Fruit fly (Drosophila melanogaster) whole organism, embryonic: Measurements from ENCODE around the gene CG10274.

Source experiments
- Blimp-1 ChIP-seq: fragments of 200-800 bp; sonication (Bioruptor generic); optimal IDR thresholded peaks from 3 replicates; lab custom pipeline; 2018; ENCODE audit warnings: missing biosample characterization, missing genetic modification characterization, mild to moderate bottlenecking, moderate library complexity, missing genetic modification reagents
- CG1233 ChIP-seq: fragments of 200-800 bp; sonication (Bioruptor generic); optimal IDR thresholded peaks from 4 replicates; lab custom pipeline; 2018; ENCODE audit warnings: missing biosample characterization, mild to moderate bottlenecking, missing genetic modification characterization
- CG12659 ChIP-seq: fragments of 200-800 bp; sonication (Bioruptor generic); optimal IDR thresholded peaks from 3 replicates; lab custom pipeline; 2017; ENCODE audit warnings: mild to moderate bottlenecking, missing biosample characterization, missing genetic modification reagents, missing genetic modification characterization
- CG12744 ChIP-seq: fragments of 200-800 bp; sonication (Bioruptor generic); optimal IDR thresholded peaks from 2 replicates; lab custom pipeline; 2016; ENCODE audit warnings: missing biosample characterization, missing genetic modification characterization
- CG13424 ChIP-seq: fragments of 200-800 bp; sonication (Bioruptor generic); optimal IDR thresholded peaks from 2 replicates; lab custom pipeline; 2019; ENCODE audit warnings: missing biosample characterization, mild to moderate bottlenecking, missing genetic modification characterization, moderate library complexity
- CG13894 ChIP-seq: fragments of 200-800 bp; sonication (Bioruptor generic); optimal IDR thresholded peaks from 3 replicates; lab custom pipeline; 2018; ENCODE audit warnings: missing biosample characterization, mild to moderate bottlenecking, missing genetic modification characterization, moderate library complexity
- CG16779 ChIP-seq: fragments of 200-800 bp; sonication (Bioruptor generic); IDR thresholded peaks from 2 replicates; pipeline ENCODE4 v1.3.6; 2022; ENCODE audit warnings: missing biosample characterization, missing genetic modification characterization
- CG17612 ChIP-seq: fragments of 200-800 bp; sonication (Bioruptor generic); IDR thresholded peaks from 2 replicates; pipeline ENCODE4 v1.3.6; 2022; ENCODE audit warnings: missing biosample characterization, missing genetic modification characterization
- CG17802 ChIP-seq: fragments of 200-800 bp; sonication (Bioruptor generic); optimal IDR thresholded peaks from 2 replicates; lab custom pipeline; 2018; ENCODE audit warnings: missing biosample characterization, mild to moderate bottlenecking, missing genetic modification characterization, moderate library complexity
- CG18476 ChIP-seq: fragments of 200-800 bp; sonication (Bioruptor generic); optimal IDR thresholded peaks from 2 replicates; lab custom pipeline; 2016; ENCODE audit warnings: missing biosample characterization, mild to moderate bottlenecking, missing genetic modification characterization
- CG2116 ChIP-seq: fragments of 200-800 bp; sonication (Bioruptor generic); optimal IDR thresholded peaks from 3 replicates; lab custom pipeline; 2018; ENCODE audit warnings: missing biosample characterization, mild to moderate bottlenecking, missing genetic modification characterization
- CG2202 ChIP-seq: fragments of 200-800 bp; sonication (Bioruptor generic); optimal IDR thresholded peaks from 2 replicates; lab custom pipeline; 2018; ENCODE audit warnings: missing biosample characterization, mild to moderate bottlenecking, missing genetic modification characterization
- CG30403 ChIP-seq: fragments of 200-800 bp; sonication (Bioruptor generic); optimal IDR thresholded peaks from 3 replicates; lab custom pipeline; 2016; ENCODE audit warnings: missing biosample characterization, missing genetic modification characterization
- CG32532 ChIP-seq: fragments of 200-800 bp; sonication (Bioruptor generic); IDR thresholded peaks from 2 replicates; pipeline ENCODE4 v1.3.6; 2022; ENCODE audit warnings: missing biosample characterization, missing genetic modification characterization
- CG3838 ChIP-seq: fragments of 200-800 bp; sonication (Bioruptor generic); optimal IDR thresholded peaks from 3 replicates; lab custom pipeline; 2016; ENCODE audit warnings: missing biosample characterization, missing genetic modification characterization
- CG3847 ChIP-seq: fragments of 200-800 bp; sonication (Bioruptor generic); IDR thresholded peaks from 2 replicates; pipeline ENCODE4 v1.3.6; 2022; ENCODE audit warnings: missing biosample characterization, missing genetic modification characterization
- CG4360 ChIP-seq: fragments of 200-800 bp; sonication (Bioruptor generic); IDR thresholded peaks from 2 replicates; pipeline ENCODE4 v1.3.6; 2022; ENCODE audit warnings: missing biosample characterization, missing genetic modification characterization
- CG4424 ChIP-seq: fragments of 200-800 bp; sonication (Bioruptor generic); optimal IDR thresholded peaks from 3 replicates; lab custom pipeline; 2016; ENCODE audit warnings: missing biosample characterization, missing genetic modification characterization
- CG6683 ChIP-seq: fragments of 200-800 bp; sonication (Bioruptor generic); optimal IDR thresholded peaks from 2 replicates; lab custom pipeline; 2017; ENCODE audit warnings: missing biosample characterization, mild to moderate bottlenecking, missing genetic modification characterization, missing genetic modification reagents
- CG8924 ChIP-seq: fragments of 200-800 bp; optimal IDR thresholded peaks from 3 replicates; lab custom pipeline; 2019; ENCODE audit warnings: missing biosample characterization, mild to moderate bottlenecking, missing genetic modification characterization, moderate library complexity
- CG9727 ChIP-seq: fragments of 200-800 bp; sonication (Bioruptor generic); optimal IDR thresholded peaks from 3 replicates; lab custom pipeline; 2017; ENCODE audit warnings: missing biosample characterization, mild to moderate bottlenecking, missing genetic modification characterization
- D ChIP-seq, 2 experiments: fragments of 200-800 bp in 1 of 2; fragments of >200 bp in 1 of 2; sonication (Bioruptor generic) in 1 of 2; optimal IDR thresholded peaks; 2 replicates in 1 of 2; 3 replicates in 1 of 2; lab custom pipeline; 2017; ENCODE audit warnings: mild to moderate bottlenecking in 1 of 2, missing biosample characterization in 1 of 2, missing genetic modification characterization in 1 of 2, missing genetic modification reagents in 1 of 2
- Dip3 ChIP-seq: fragments of 200-800 bp; sonication (Bioruptor generic); optimal IDR thresholded peaks from 3 replicates; lab custom pipeline; 2016; ENCODE audit warnings: missing biosample characterization, missing genetic modification characterization
- ERR ChIP-seq: fragments of 200-800 bp; sonication (Bioruptor generic); optimal IDR thresholded peaks from 2 replicates; lab custom pipeline; 2016; ENCODE audit warnings: missing biosample characterization, missing genetic modification characterization
- Ets97D ChIP-seq: fragments of 200-800 bp; sonication (Bioruptor generic); optimal IDR thresholded peaks from 3 replicates; lab custom pipeline; 2016; ENCODE audit warnings: missing biosample characterization, missing genetic modification characterization
- GATAe ChIP-seq: fragments of 200-800 bp; sonication (Bioruptor generic); conservative IDR thresholded peaks from 2 replicates; pipeline ENCODE4 v1.3.6; 2022; ENCODE audit warnings: missing biosample characterization, missing genetic modification characterization
- HmgD ChIP-seq: fragments of 200-800 bp; sonication (Bioruptor generic); optimal IDR thresholded peaks from 3 replicates; lab custom pipeline; 2016; ENCODE audit warnings: missing biosample characterization, missing genetic modification characterization
- MBD-R2 ChIP-seq: fragments of 200-800 bp; sonication (Bioruptor generic); IDR thresholded peaks from 2 replicates; pipeline ENCODE4 v1.3.6; 2022; ENCODE audit warnings: missing biosample characterization, missing genetic modification characterization
- Neu2 ChIP-seq: fragments of 200-800 bp; sonication (Bioruptor generic); optimal IDR thresholded peaks from 3 replicates; lab custom pipeline; 2016; ENCODE audit warnings: missing biosample characterization, missing genetic modification characterization, borderline replicate concordance
- Optix ChIP-seq: fragments of 200-800 bp; sonication (Bioruptor generic); IDR thresholded peaks from 3 replicates; pipeline ENCODE4 v1.3.6; 2022; ENCODE audit warnings: missing biosample characterization, missing genetic modification characterization
- PHDP ChIP-seq: fragments of 200-800 bp; sonication (Bioruptor generic); optimal IDR thresholded peaks from 3 replicates; lab custom pipeline; 2018; ENCODE audit warnings: missing biosample characterization, mild to moderate bottlenecking, missing genetic modification characterization, moderate library complexity
- Sin3A ChIP-seq: fragments of >200 bp; optimal IDR thresholded peaks from 2 replicates; lab custom pipeline; 2018
- Xrp1 ChIP-seq: fragments of 200-800 bp; sonication (Bioruptor generic); IDR thresholded peaks from 2 replicates; pipeline ENCODE4 v1.3.6; 2022; ENCODE audit warnings: missing biosample characterization, missing genetic modification characterization
- ab ChIP-seq: fragments of 200-800 bp; sonication (Bioruptor generic); optimal IDR thresholded peaks from 2 replicates; lab custom pipeline; 2016; ENCODE audit warnings: missing biosample characterization, missing genetic modification characterization
- bsh ChIP-seq, 2 experiments: fragments of 200-800 bp; sonication (Bioruptor generic); optimal IDR thresholded peaks; 2 replicates each; lab custom pipeline; 2017 to 2018; ENCODE audit warnings: mild to moderate bottlenecking in 2 of 2, missing biosample characterization in 2 of 2, missing genetic modification characterization in 2 of 2, moderate library complexity in 1 of 2
- corto ChIP-seq: fragments of 200-800 bp; sonication (Bioruptor generic); optimal IDR thresholded peaks from 2 replicates; lab custom pipeline; 2016; ENCODE audit warnings: missing biosample characterization, mild to moderate bottlenecking, missing genetic modification characterization, moderate library complexity
- crp ChIP-seq, 2 experiments: fragments of 200-800 bp; sonication (Bioruptor generic); optimal IDR thresholded peaks; 2 replicates in 1 of 2; 3 replicates in 1 of 2; lab custom pipeline; 2017; ENCODE audit warnings: missing biosample characterization in 2 of 2, missing genetic modification characterization in 2 of 2, mild to moderate bottlenecking in 1 of 2, moderate library complexity in 1 of 2
- exex ChIP-seq: fragments of 200-800 bp; sonication (Bioruptor generic); optimal IDR thresholded peaks from 4 replicates; lab custom pipeline; 2018; ENCODE audit warnings: missing biosample characterization, mild to moderate bottlenecking, missing genetic modification characterization, moderate library complexity
- fd102C ChIP-seq: fragments of 200-800 bp; sonication (Bioruptor generic); optimal IDR thresholded peaks from 2 replicates; lab custom pipeline; 2018; ENCODE audit warnings: missing biosample characterization, mild to moderate bottlenecking, missing genetic modification characterization, moderate library complexity
- fd96Cb ChIP-seq: fragments of 200-800 bp; sonication (Bioruptor generic); optimal IDR thresholded peaks from 2 replicates; lab custom pipeline; 2018; ENCODE audit warnings: missing biosample characterization, mild to moderate bottlenecking, missing genetic modification characterization, moderate library complexity
- gro ChIP-seq: fragments of 200-800 bp; sonication (Bioruptor generic); optimal IDR thresholded peaks from 2 replicates; lab custom pipeline; 2016; ENCODE audit warnings: missing biosample characterization, missing genetic modification characterization
- lab ChIP-seq: fragments of 200-800 bp; sonication (Bioruptor generic); optimal IDR thresholded peaks from 3 replicates; lab custom pipeline; 2017; ENCODE audit warnings: missing biosample characterization, missing genetic modification characterization, mild to moderate bottlenecking, moderate library complexity, missing genetic modification reagents
- nmo ChIP-seq: fragments of 200-800 bp; sonication (Bioruptor generic); optimal IDR thresholded peaks from 2 replicates; lab custom pipeline; 2018; ENCODE audit warnings: missing biosample characterization, mild to moderate bottlenecking, missing genetic modification characterization, moderate library complexity
- onecut ChIP-seq: fragments of 200-800 bp; sonication (Bioruptor generic); IDR thresholded peaks from 2 replicates; pipeline ENCODE4 v1.3.6; 2022; ENCODE audit warnings: missing biosample characterization, missing genetic modification characterization
- org-1 ChIP-seq: fragments of 200-800 bp; sonication (Bioruptor generic); optimal IDR thresholded peaks from 2 replicates; lab custom pipeline; 2017; ENCODE audit warnings: missing biosample characterization, missing genetic modification characterization
- psq ChIP-seq: fragments of 200-800 bp; sonication (Bioruptor generic); optimal IDR thresholded peaks from 2 replicates; lab custom pipeline; 2017; ENCODE audit warnings: missing biosample characterization, missing genetic modification characterization
- sens ChIP-seq: fragments of 200-800 bp; sonication (Bioruptor generic); peaks from one replicate; lab custom pipeline; 2016; ENCODE audit warnings: missing biosample characterization, missing genetic modification characterization
- sim ChIP-seq: fragments of 200-800 bp; sonication (Bioruptor generic); IDR thresholded peaks from 2 replicates; pipeline ENCODE4 v1.3.6; 2022; ENCODE audit warnings: missing biosample characterization, missing genetic modification characterization
- sob ChIP-seq: fragments of 200-800 bp; sonication (Bioruptor generic); IDR thresholded peaks from 2 replicates; pipeline ENCODE4 v1.3.6; 2022; ENCODE audit warnings: missing biosample characterization, missing genetic modification characterization
- stc ChIP-seq: fragments of 200-800 bp; sonication (Bioruptor generic); IDR thresholded peaks from 2 replicates; pipeline ENCODE4 v1.3.6; 2022; ENCODE audit warnings: missing biosample characterization, missing genetic modification characterization
- tap ChIP-seq: fragments of 200-800 bp; optimal IDR thresholded peaks from 3 replicates; lab custom pipeline; 2019; ENCODE audit warnings: missing biosample characterization, mild to moderate bottlenecking, missing genetic modification characterization, moderate library complexity
- trh ChIP-seq: fragments of 200-800 bp; sonication (Bioruptor generic); optimal IDR thresholded peaks from 2 replicates; lab custom pipeline; 2016; ENCODE audit warnings: missing biosample characterization, missing genetic modification characterization

CG10274 gene

dm6 chr3L:6159863-6160262 is 21.8 kb downstream of the CG10274 start (continued):
- TF ChIP-seq PHDP (tag; lab: Kevin White, UChicago) (no peak), CG3847 (GFP tag; lab: Robert Waterston, UW) (no peak), onecut (no peak), fd96Cb (tag; lab: Kevin White, UChicago) (peak; percentile 1), CG9727 (GFP tag; lab: Kevin White, UChicago) (peak; percentile 23), Dip3 (GFP tag; lab: Kevin White, UChicago) (no peak), stc (GFP tag; lab: Robert Waterston, UW) (no peak), bsh (GFP tag; optimal IDR thresholded peaks at IDR 0.05; lab: Kevin White, UChicago) (peak in 1 of 2 experiments; percentile 17), MBD-R2 (GFP tag; lab: Robert Waterston, UW) (no peak), Xrp1 (peak; percentile 26; the same call in 1 of the 2 replicates), psq (GFP tag; lab: Kevin White, UChicago) (no peak), fd102C (GFP tag; lab: Kevin White, UChicago) (no peak), CG16779 (GFP tag; lab: Robert Waterston, UW) (no peak), CG12659 (no peak), CG18476 (GFP tag; lab: Kevin White, UChicago) (no peak), CG13424 (peak; percentile 12), HmgD (GFP tag; lab: Kevin White, UChicago) (no peak), ERR (GFP tag; lab: Kevin White, UChicago) (no peak), CG32532 (GFP tag; lab: Robert Waterston, UW) (no peak), gro (GFP tag; lab: Kevin White, UChicago) (no peak), Blimp-1 (GFP tag; lab: Kevin White, UChicago) (peak; percentile 40), exex (tag; lab: Kevin White, UChicago) (no peak), crp (GFP tag; optimal IDR thresholded peaks at IDR 0.05; lab: Kevin White, UChicago) (no peak), CG2202 (tag; lab: Kevin White, UChicago) (no peak), CG4360 (GFP tag; lab: Robert Waterston, UW) (no peak), tap (tag; lab: Kevin White, UChicago) (no peak), CG1233 (GFP tag; lab: Kevin White, UChicago) (no peak), nmo (GFP tag; lab: Kevin White, UChicago) (peak; percentile 31), CG8924 (tag; lab: Kevin White, UChicago) (peak; percentile 35), Neu2 (no peak), Sin3A (lab: Kevin White, UChicago) (no peak), CG12744 (GFP tag; lab: Kevin White, UChicago) (no peak), Optix (GFP tag; lab: Robert Waterston, UW) (no peak), trh (no peak), sob (GFP tag; lab: Robert Waterston, UW) (no peak), CG17612 (GFP tag; lab: Robert Waterston, UW) (no peak), ab (no peak), sim (GFP tag; lab: Robert Waterston, UW) (no peak), CG3838 (GFP tag; lab: Kevin White, UChicago) (no peak), corto (GFP tag; lab: Kevin White, UChicago) (no peak), GATAe (GFP tag; lab: Robert Waterston, UW) (no peak), CG6683 (GFP tag; lab: Kevin White, UChicago) (no peak), CG4424 (GFP tag; lab: Kevin White, UChicago) (peak; percentile 7), sens (GFP tag; lab: Kevin White, UChicago) (peak; percentile 55), Ets97D (GFP tag; lab: Kevin White, UChicago) (no peak), CG30403 (GFP tag; lab: Kevin White, UChicago) (peak; percentile 1), CG2116 (GFP tag; lab: Kevin White, UChicago) (no peak), lab (GFP tag; lab: Kevin White, UChicago) (no peak), CG17802 (no peak), CG13894 (tag; lab: Kevin White, UChicago) (no peak), org-1 (GFP tag; lab: Kevin White, UChicago) (no peak), D (optimal IDR thresholded peaks at IDR 0.05; lab: Kevin White, UChicago) (no peak), D (GFP tag; optimal IDR thresholded peaks at IDR 0.05; lab: Kevin White, UChicago) (peak; percentile 0)
